Fruit fly (Drosophila melanogaster): ENCODE data around the gene CG8478.

The CG8478 gene

dm6 chr3R:9762955-9763931, at the start of gene CG8478, which contains the start of gene Snap24:
Gene CG8478 (plus strand): TSS chr3R:9763650.
Gene Snap24 (minus strand): TSS chr3R:9763150.
- no peak for TF ChIP-seq CG1620 (GFP tag; optimal IDR thresholded peaks at IDR 0.05)
- no peak for TF ChIP-seq CG33017 (tag; optimal IDR thresholded peaks at IDR 0.05)
- TF ChIP-seq Crg-1 (GFP tag; optimal IDR thresholded peaks at IDR 0.05) = no peak
- TF ChIP-seq Mnt (GFP tag; optimal IDR thresholded peaks at IDR 0.05) = peak; percentile 25
- no peak for TF ChIP-seq cic (GFP tag; optimal IDR thresholded peaks at IDR 0.05)
- peak; percentile 9 for TF ChIP-seq bab1 (GFP tag; optimal IDR thresholded peaks at IDR 0.05)
- TF ChIP-seq CG5204 (GFP tag; optimal IDR thresholded peaks at IDR 0.05) = no peak
- no peak for TF ChIP-seq Hr96 (GFP tag; optimal IDR thresholded peaks at IDR 0.05)
- peak; percentile 0 for TF ChIP-seq tj (GFP tag; optimal IDR thresholded peaks at IDR 0.05)
- TF ChIP-seq ovo (GFP tag; optimal IDR thresholded peaks at IDR 0.05) = no peak
- TF ChIP-seq CG7045 (GFP tag; optimal IDR thresholded peaks at IDR 0.05) = no peak
- TF ChIP-seq pad (GFP tag; optimal IDR thresholded peaks at IDR 0.05) = peak; percentile 51
- no peak for TF ChIP-seq CG12768 (GFP tag; optimal IDR thresholded peaks at IDR 0.05)
- TF ChIP-seq CG14711 (tag; optimal IDR thresholded peaks at IDR 0.05) = no peak
- TF ChIP-seq toe (GFP tag; optimal IDR thresholded peaks at IDR 0.05) = no peak
- no peak for TF ChIP-seq cnc (optimal IDR thresholded peaks at IDR 0.05)
- no peak for TF ChIP-seq CG7101 (tag; optimal IDR thresholded peaks at IDR 0.05)
- TF ChIP-seq Clk (GFP tag; optimal IDR thresholded peaks at IDR 0.05) = no peak
- no peak for TF ChIP-seq kay (GFP tag; ENCODE audit: borderline replicate concordance)
- TF ChIP-seq CG11617 (GFP tag; optimal IDR thresholded peaks at IDR 0.05) = peak; percentile 1

- TF ChIP-seq cic (GFP tag; optimal IDR thresholded peaks at IDR 0.05) (peak; percentile 8), CG12768 (GFP tag; optimal IDR thresholded peaks at IDR 0.05) (peak; percentile 27), ovo (GFP tag; optimal IDR thresholded peaks at IDR 0.05) (peak; percentile 9), bab1 (GFP tag; optimal IDR thresholded peaks at IDR 0.05) (peak; percentile 38), Mnt (GFP tag; optimal IDR thresholded peaks at IDR 0.05) (peak; percentile 71), CG11617 (GFP tag; optimal IDR thresholded peaks at IDR 0.05) (no peak), tj (GFP tag; optimal IDR thresholded peaks at IDR 0.05) (peak; percentile 4), CG33017 (tag; optimal IDR thresholded peaks at IDR 0.05) (no peak)
These were observed 38.1 kb upstream of the CG8478 start, which contains the start of gene hyd for dm6 chr3R:9725121-9725956. Gene hyd (minus strand): TSS chr3R:9725615.

- TF ChIP-seq pad (GFP tag; optimal IDR thresholded peaks at IDR 0.05) = no peak
- TF ChIP-seq CG33017 (tag; optimal IDR thresholded peaks at IDR 0.05) = no peak
- no peak for TF ChIP-seq Hr96 (GFP tag; optimal IDR thresholded peaks at IDR 0.05)
- no peak for TF ChIP-seq Mnt (GFP tag; optimal IDR thresholded peaks at IDR 0.05)
- TF ChIP-seq kay (GFP tag; ENCODE audit: borderline replicate concordance) = peak; percentile 29
- no peak for TF ChIP-seq bab1 (GFP tag; optimal IDR thresholded peaks at IDR 0.05)
- no peak for TF ChIP-seq tj (GFP tag; optimal IDR thresholded peaks at IDR 0.05)
- no peak for TF ChIP-seq cnc (optimal IDR thresholded peaks at IDR 0.05)
- TF ChIP-seq Crg-1 (GFP tag; optimal IDR thresholded peaks at IDR 0.05) = no peak
These were observed 32.7 kb upstream of the CG8478 start, which contains the start of gene FoxP for dm6 chr3R:9730784-9731183. Gene FoxP (minus strand): TSS chr3R:9730872.

dm6 chr3R:9733150-9733549, 30.3 kb upstream of the CG8478 start, which contains the start of gene alphaTub85E:
Gene alphaTub85E (minus strand): TSS chr3R:9733250.
- TF ChIP-seq CG1620 (GFP tag; optimal IDR thresholded peaks at IDR 0.05) (no peak), Clk (GFP tag; optimal IDR thresholded peaks at IDR 0.05) (no peak), CG33017 (tag; optimal IDR thresholded peaks at IDR 0.05) (no peak), tj (GFP tag; optimal IDR thresholded peaks at IDR 0.05) (no peak), kay (GFP tag; ENCODE audit: borderline replicate concordance) (no peak), toe (GFP tag; optimal IDR thresholded peaks at IDR 0.05) (no peak), CG7045 (GFP tag; optimal IDR thresholded peaks at IDR 0.05) (no peak), CG14711 (tag; optimal IDR thresholded peaks at IDR 0.05) (no peak), ovo (GFP tag; optimal IDR thresholded peaks at IDR 0.05) (no peak), cnc (optimal IDR thresholded peaks at IDR 0.05) (no peak), CG7101 (tag; optimal IDR thresholded peaks at IDR 0.05) (no peak)

- TF ChIP-seq bab1 (GFP tag; optimal IDR thresholded peaks at IDR 0.05) (no peak), toe (GFP tag; optimal IDR thresholded peaks at IDR 0.05) (no peak), CG12768 (GFP tag; optimal IDR thresholded peaks at IDR 0.05) (no peak), kay (GFP tag; ENCODE audit: borderline replicate concordance) (no peak), CG11617 (GFP tag; optimal IDR thresholded peaks at IDR 0.05) (no peak), Clk (GFP tag; optimal IDR thresholded peaks at IDR 0.05) (no peak), CG14711 (tag; optimal IDR thresholded peaks at IDR 0.05) (no peak), Mnt (GFP tag; optimal IDR thresholded peaks at IDR 0.05) (no peak), CG5204 (GFP tag; optimal IDR thresholded peaks at IDR 0.05) (no peak), Crg-1 (GFP tag; optimal IDR thresholded peaks at IDR 0.05) (no peak), CG7045 (GFP tag; optimal IDR thresholded peaks at IDR 0.05) (no peak), CG7101 (tag; optimal IDR thresholded peaks at IDR 0.05) (no peak)
These were observed 28.3 kb upstream of the CG8478 start for dm6 chr3R:9735151-9735550.
